Fruit fly (Drosophila melanogaster) whole organism: Measurements from ENCODE around the gene orb2.

Experiments
- EcR ChIP-seq, 2 experiments: fragments of >200 bp; optimal IDR thresholded peaks; 2 replicates each; lab custom pipeline; 2017; ENCODE audit warnings: missing biosample characterization in 2 of 2, missing genetic modification characterization in 2 of 2, missing genetic modification reagents in 2 of 2
- usp ChIP-seq: fragments of >200 bp; optimal IDR thresholded peaks from 2 replicates; lab custom pipeline; 2017; ENCODE audit warnings: missing biosample characterization, missing genetic modification characterization, mixed read lengths

DNA sequence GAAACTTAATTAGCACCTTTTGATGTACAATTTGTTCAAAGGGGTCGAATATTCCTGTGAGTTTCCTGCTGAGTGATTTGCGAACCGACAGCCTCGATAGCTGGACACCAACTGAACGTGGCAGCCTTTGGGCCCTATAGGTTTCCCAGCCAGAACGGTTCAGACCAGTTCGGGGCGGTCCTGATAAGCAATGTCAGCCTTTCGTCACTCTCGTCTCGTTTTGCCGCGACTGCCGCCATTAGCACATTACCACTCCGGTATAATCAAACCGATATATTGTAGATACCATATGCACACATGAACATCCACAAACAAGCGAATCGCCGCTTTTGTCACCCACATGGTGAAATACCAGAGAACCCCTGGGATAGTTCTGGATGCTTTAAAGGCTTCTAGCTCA lies 49.2 kb downstream of the orb2 start, which contains the start of gene TrpA1:
- no peak for TF ChIP-seq EcR (GFP tag; optimal IDR thresholded peaks at IDR 0.05; lab: Kevin White, UChicago)
- TF ChIP-seq usp (GFP tag; lab: Kevin White, UChicago) = no peak
